Fruit fly (Drosophila melanogaster) whole organism, embryonic: Measurements from ENCODE around the gene Pvf3.

Source experiments
- CG10366 ChIP-seq: fragments of 200-800 bp; sonication (Bioruptor generic); IDR thresholded peaks from 2 replicates; pipeline ENCODE4 v1.3.6; 2022; ENCODE audit warnings: missing biosample characterization, missing genetic modification characterization
- CG10979 ChIP-seq: fragments of 200-800 bp; sonication (Bioruptor generic); optimal IDR thresholded peaks from 2 replicates; lab custom pipeline; 2018; ENCODE audit warnings: missing biosample characterization, mild to moderate bottlenecking, missing genetic modification characterization, moderate library complexity
- CG11456 ChIP-seq: fragments of 200-800 bp; sonication (Bioruptor generic); IDR thresholded peaks from 3 replicates; pipeline ENCODE4 v1.3.6; 2022; ENCODE audit warnings: missing biosample characterization, missing genetic modification characterization
- CG11504 ChIP-seq: fragments of 200-800 bp; sonication (Bioruptor generic); optimal IDR thresholded peaks from 3 replicates; lab custom pipeline; 2019; ENCODE audit warnings: missing biosample characterization, mild to moderate bottlenecking, missing genetic modification characterization, moderate library complexity
- CG12155 ChIP-seq: fragments of 200-800 bp; sonication (Bioruptor generic); optimal IDR thresholded peaks from 3 replicates; lab custom pipeline; 2016; ENCODE audit warnings: missing biosample characterization, missing genetic modification characterization
- CG15073 ChIP-seq: fragments of 200-800 bp; sonication (Bioruptor generic); optimal IDR thresholded peaks from 2 replicates; lab custom pipeline; 2016; ENCODE audit warnings: missing biosample characterization, missing genetic modification characterization
- CG18262 ChIP-seq: fragments of 200-800 bp; optimal IDR thresholded peaks from 3 replicates; lab custom pipeline; 2019; ENCODE audit warnings: missing biosample characterization, mild to moderate bottlenecking, missing genetic modification characterization, moderate library complexity
- CG18476 ChIP-seq: fragments of 200-800 bp; sonication (Bioruptor generic); optimal IDR thresholded peaks from 2 replicates; lab custom pipeline; 2016; ENCODE audit warnings: missing biosample characterization, mild to moderate bottlenecking, missing genetic modification characterization
- CG18599 ChIP-seq: fragments of 200-800 bp; sonication (Bioruptor generic); optimal IDR thresholded peaks from 3 replicates; lab custom pipeline; 2017; ENCODE audit warnings: missing biosample characterization, missing genetic modification characterization, mild to moderate bottlenecking, moderate library complexity, missing genetic modification reagents
- CG2120 ChIP-seq: fragments of 200-800 bp; sonication (Bioruptor generic); optimal IDR thresholded peaks from 3 replicates; lab custom pipeline; 2016; ENCODE audit warnings: missing biosample characterization, missing genetic modification characterization
- CG2678 ChIP-seq: fragments of 200-800 bp; sonication (Bioruptor generic); optimal IDR thresholded peaks from 3 replicates; lab custom pipeline; 2019; ENCODE audit warnings: missing biosample characterization, mild to moderate bottlenecking, missing genetic modification characterization, moderate library complexity
- CG4854 ChIP-seq: fragments of 200-800 bp; sonication (Bioruptor generic); optimal IDR thresholded peaks from 2 replicates; lab custom pipeline; 2016; ENCODE audit warnings: missing biosample characterization, missing genetic modification characterization, inconsistent platforms
- CG7839 ChIP-seq: fragments of 200-800 bp; sonication (Bioruptor generic); optimal IDR thresholded peaks from 3 replicates; lab custom pipeline; 2018; ENCODE audit warnings: missing biosample characterization, mild to moderate bottlenecking, missing genetic modification characterization, moderate library complexity
- CrebB ChIP-seq: fragments of 200-800 bp; sonication (Bioruptor generic); optimal IDR thresholded peaks from 3 replicates; lab custom pipeline; 2018; ENCODE audit warnings: missing biosample characterization, mild to moderate bottlenecking, missing genetic modification characterization
- Dek ChIP-seq: fragments of 200-800 bp; sonication (Bioruptor generic); optimal IDR thresholded peaks from 3 replicates; lab custom pipeline; 2019; ENCODE audit warnings: missing biosample characterization, mild to moderate bottlenecking, missing genetic modification characterization, moderate library complexity
- Doc2 ChIP-seq: fragments of 200-800 bp; sonication (Bioruptor generic); IDR thresholded peaks from 2 replicates; pipeline ENCODE4 v1.3.6; 2022; ENCODE audit warnings: missing biosample characterization, missing genetic modification characterization
- HHEX ChIP-seq: fragments of 200-800 bp; sonication (Bioruptor generic); optimal IDR thresholded peaks from 3 replicates; lab custom pipeline; 2017; ENCODE audit warnings: missing biosample characterization, mild to moderate bottlenecking, missing genetic modification characterization, missing genetic modification reagents
- Hmr ChIP-seq: fragments of 200-800 bp; sonication (Bioruptor generic); optimal IDR thresholded peaks from 3 replicates; lab custom pipeline; 2017; ENCODE audit warnings: mild to moderate bottlenecking, missing biosample characterization, missing genetic modification reagents, missing genetic modification characterization
- Lhr ChIP-seq: fragments of 200-800 bp; sonication (Bioruptor generic); optimal IDR thresholded peaks from 3 replicates; lab custom pipeline; 2017; ENCODE audit warnings: mild to moderate bottlenecking, missing biosample characterization, missing genetic modification reagents, missing genetic modification characterization
- Lim3 ChIP-seq: fragments of 200-800 bp; sonication (Bioruptor generic); IDR thresholded peaks from 2 replicates; pipeline ENCODE4 v1.3.6; 2022; ENCODE audit warnings: missing biosample characterization, missing genetic modification characterization
- Med ChIP-seq: fragments of 200-800 bp; sonication (Bioruptor generic); peaks from one replicate; lab custom pipeline; 2016; ENCODE audit warnings: missing biosample characterization, missing genetic modification characterization, mild to moderate bottlenecking, inconsistent platforms, moderate library complexity
- Mes4 ChIP-seq: fragments of 200-800 bp; sonication (Bioruptor generic); optimal IDR thresholded peaks from 2 replicates; lab custom pipeline; 2016; ENCODE audit warnings: missing biosample characterization, missing genetic modification characterization
- NK7.1 ChIP-seq: fragments of 200-800 bp; sonication (Bioruptor generic); optimal IDR thresholded peaks from 3 replicates; lab custom pipeline; 2016; ENCODE audit warnings: missing biosample characterization, missing genetic modification characterization
- Oli ChIP-seq: fragments of 200-800 bp; sonication (Bioruptor generic); optimal IDR thresholded peaks from 2 replicates; lab custom pipeline; 2018; ENCODE audit warnings: missing biosample characterization, mild to moderate bottlenecking, missing genetic modification characterization, moderate library complexity
- Scr ChIP-seq: fragments of 200-800 bp; sonication (Bioruptor generic); IDR thresholded peaks from 2 replicates; pipeline ENCODE4 v1.3.6; 2022; ENCODE audit warnings: missing biosample characterization, missing genetic modification characterization; ENCODE audit not compliant: partially characterized antibody
- Sry-δ ChIP-seq: fragments of 200-800 bp; sonication (Bioruptor generic); optimal IDR thresholded peaks from 2 replicates; lab custom pipeline; 2016; ENCODE audit warnings: missing biosample characterization, missing genetic modification characterization
- Trl ChIP-seq, 3 experiments: fragments of >200 bp in 2 of 3; fragments of 200-800 bp in 1 of 3; sonication (Bioruptor generic) in 1 of 3; optimal IDR thresholded peaks; 2 replicates in 1 of 3; 3 replicates in 2 of 3; lab custom pipeline; 2016 to 2017; ENCODE audit warnings: missing biosample characterization in 1 of 3, missing genetic modification characterization in 1 of 3
- Xbp1 ChIP-seq: fragments of 200-800 bp; sonication (Bioruptor generic); optimal IDR thresholded peaks from 3 replicates; lab custom pipeline; 2016; ENCODE audit warnings: missing biosample characterization, mild to moderate bottlenecking, missing genetic modification characterization
- bsh ChIP-seq, 2 experiments: fragments of 200-800 bp; sonication (Bioruptor generic); optimal IDR thresholded peaks; 2 replicates each; lab custom pipeline; 2017 to 2018; ENCODE audit warnings: mild to moderate bottlenecking in 2 of 2, missing biosample characterization in 2 of 2, missing genetic modification characterization in 2 of 2, moderate library complexity in 1 of 2
- caup ChIP-seq: fragments of 200-800 bp; sonication (Bioruptor generic); optimal IDR thresholded peaks from 3 replicates; lab custom pipeline; 2017; ENCODE audit warnings: missing biosample characterization, mild to moderate bottlenecking, missing genetic modification characterization, moderate library complexity; ENCODE audit not compliant: severe bottlenecking
- chinmo ChIP-seq: fragments of 200-800 bp; sonication (Bioruptor generic); IDR thresholded peaks from 4 replicates; pipeline ENCODE4 v1.3.6; 2022; ENCODE audit warnings: missing biosample characterization, missing genetic modification characterization; ENCODE audit not compliant: partially characterized antibody
- crc ChIP-seq: fragments of 200-800 bp; sonication (Bioruptor generic); optimal IDR thresholded peaks from 2 replicates; lab custom pipeline; 2016; ENCODE audit warnings: missing biosample characterization, missing genetic modification characterization
- esg ChIP-seq: fragments of 200-800 bp; sonication (Bioruptor generic); conservative IDR thresholded peaks from 2 replicates; pipeline ENCODE4 v1.3.6; 2022; ENCODE audit warnings: missing biosample characterization, missing genetic modification characterization
- fru ChIP-seq: fragments of >200 bp; optimal IDR thresholded peaks from 2 replicates; lab custom pipeline; 2017
- gsb-n ChIP-seq: fragments of 200-800 bp; sonication (Bioruptor generic); optimal IDR thresholded peaks from 3 replicates; lab custom pipeline; 2018; ENCODE audit warnings: missing biosample characterization, mild to moderate bottlenecking, missing genetic modification characterization
- hkb ChIP-seq, 2 experiments: fragments of 200-800 bp in 1 of 2; fragments of >200 bp in 1 of 2; sonication (Bioruptor generic) in 1 of 2; IDR thresholded peaks in 1 of 2; optimal IDR thresholded peaks in 1 of 2; 2 replicates each; pipeline versions ENCODE4 v1.3.6 to Lab custom; 2017 to 2022; ENCODE audit warnings: missing biosample characterization in 1 of 2, missing genetic modification characterization in 1 of 2
- jing ChIP-seq: fragments of 200-800 bp; sonication (Bioruptor generic); optimal IDR thresholded peaks from 2 replicates; lab custom pipeline; 2018; ENCODE audit warnings: missing biosample characterization, mild to moderate bottlenecking, missing genetic modification characterization
- lab ChIP-seq: fragments of 200-800 bp; sonication (Bioruptor generic); optimal IDR thresholded peaks from 3 replicates; lab custom pipeline; 2017; ENCODE audit warnings: missing biosample characterization, missing genetic modification characterization, mild to moderate bottlenecking, moderate library complexity, missing genetic modification reagents
- lilli ChIP-seq: fragments of 200-800 bp; sonication (Bioruptor generic); optimal IDR thresholded peaks from 3 replicates; lab custom pipeline; 2016; ENCODE audit warnings: missing biosample characterization, missing genetic modification characterization
- lmd ChIP-seq: fragments of 200-800 bp; sonication (Bioruptor generic); IDR thresholded peaks from 2 replicates; pipeline ENCODE4 v1.3.6; 2022; ENCODE audit warnings: missing biosample characterization, missing genetic modification characterization
- nmo ChIP-seq: fragments of 200-800 bp; sonication (Bioruptor generic); optimal IDR thresholded peaks from 2 replicates; lab custom pipeline; 2018; ENCODE audit warnings: missing biosample characterization, mild to moderate bottlenecking, missing genetic modification characterization, moderate library complexity
- org-1 ChIP-seq: fragments of 200-800 bp; sonication (Bioruptor generic); optimal IDR thresholded peaks from 2 replicates; lab custom pipeline; 2017; ENCODE audit warnings: missing biosample characterization, missing genetic modification characterization
- pho ChIP-seq: fragments of 200-800 bp; sonication (Bioruptor generic); optimal IDR thresholded peaks from 2 replicates; lab custom pipeline; 2016; ENCODE audit warnings: missing biosample characterization, missing genetic modification characterization
- row ChIP-seq: fragments of 200-800 bp; sonication (Bioruptor generic); IDR thresholded peaks from 3 replicates; pipeline ENCODE4 v1.3.6; 2022; ENCODE audit warnings: missing biosample characterization, missing genetic modification characterization
- tgo ChIP-seq: fragments of 200-800 bp; sonication (Bioruptor generic); IDR thresholded peaks from 3 replicates; pipeline ENCODE4 v1.3.6; 2022; ENCODE audit warnings: missing biosample characterization, missing genetic modification characterization
- trh ChIP-seq: fragments of 200-800 bp; sonication (Bioruptor generic); optimal IDR thresholded peaks from 2 replicates; lab custom pipeline; 2016; ENCODE audit warnings: missing biosample characterization, missing genetic modification characterization
- twi ChIP-seq: fragments of 200-800 bp; optimal IDR thresholded peaks from 2 replicates; lab custom pipeline; 2019; ENCODE audit warnings: missing biosample characterization, mild to moderate bottlenecking, missing genetic modification characterization, moderate library complexity
- zf30C ChIP-seq: fragments of 200-800 bp; sonication (Bioruptor generic); optimal IDR thresholded peaks from 3 replicates; lab custom pipeline; 2018; ENCODE audit warnings: missing biosample characterization, mild to moderate bottlenecking, missing genetic modification characterization

The Pvf3 gene

DNA sequence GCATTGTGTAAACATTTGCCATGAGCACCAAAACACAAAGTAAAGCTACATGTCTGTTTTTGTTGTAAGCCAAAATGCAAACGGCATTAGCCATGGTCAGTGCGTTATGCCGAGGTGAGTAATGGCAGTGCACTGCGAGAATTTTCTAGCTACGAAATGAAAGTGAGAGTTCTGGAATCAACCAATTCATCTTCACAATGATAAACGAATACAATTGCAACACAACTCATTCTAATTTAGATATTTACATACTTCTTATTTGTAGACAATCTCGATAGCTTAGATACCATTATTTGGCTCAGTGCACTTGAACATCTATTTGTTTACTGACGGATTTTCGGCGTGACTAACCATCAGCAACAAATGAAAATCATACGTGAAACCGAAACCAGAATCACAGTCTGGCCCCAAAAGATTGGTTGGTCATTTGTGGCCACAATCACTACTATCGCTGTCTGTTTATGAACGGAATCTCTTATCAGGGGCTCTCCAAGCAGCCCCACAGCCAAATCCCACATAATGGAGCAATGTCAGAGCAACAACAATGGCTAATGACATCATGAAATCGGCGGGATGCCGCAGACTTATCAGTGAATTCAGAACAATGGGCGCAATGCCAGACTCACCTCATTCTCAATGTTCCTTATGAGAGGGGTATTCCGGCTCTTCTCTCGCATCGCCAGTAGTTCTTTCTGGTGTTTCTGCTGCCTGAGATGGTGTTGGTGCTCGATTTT, 2.5 kb downstream of the Pvf3 start (continued):
- TF ChIP-seq CG18476 (GFP tag; lab: Kevin White, UChicago) (peak; percentile 9), bsh (GFP tag; optimal IDR thresholded peaks at IDR 0.05; lab: Kevin White, UChicago) (peak in 1 of 2 experiments; percentile 52), Mes4 (GFP tag; lab: Kevin White, UChicago) (peak; percentile 8), row (GFP tag; lab: Robert Waterston, UW) (peak; percentile 45), nmo (GFP tag; lab: Kevin White, UChicago) (peak; percentile 25), Scr (GFP tag; lab: Robert Waterston, UW) (no peak), jing (GFP tag; lab: Kevin White, UChicago) (no peak), lab (GFP tag; lab: Kevin White, UChicago) (peak; percentile 17), esg (peak; percentile 38; the same call in 1 of the 2 replicates), CG18599 (peak; percentile 23), hkb (optimal IDR thresholded peaks at IDR 0.05; lab: Kevin White, UChicago) (no peak), hkb (GFP tag; IDR thresholded peaks at IDR 0.05; lab: Robert Waterston, UW) (0 out of 2 replicates have a peak, but pooled peaks have one; percentile 43), CG18262 (tag; lab: Kevin White, UChicago) (peak; percentile 31), chinmo (no peak), CG2120 (no peak), lilli (GFP tag; lab: Kevin White, UChicago) (peak; percentile 22), CG10979 (tag; lab: Kevin White, UChicago) (peak; percentile 48), crc (GFP tag; lab: Kevin White, UChicago) (peak; percentile 31), Sry-δ (GFP tag; lab: Kevin White, UChicago) (peak; percentile 6), CG2678 (peak; percentile 43), zf30C (GFP tag; lab: Kevin White, UChicago) (no peak), pho (peak; percentile 1), Xbp1 (GFP tag; lab: Kevin White, UChicago) (peak; percentile 56), CG11504 (tag; lab: Kevin White, UChicago) (peak; percentile 63), Oli (tag; lab: Kevin White, UChicago) (peak; percentile 37), Hmr (GFP tag; lab: Kevin White, UChicago) (peak; percentile 12), CG4854 (GFP tag; lab: Kevin White, UChicago) (no peak), caup (GFP tag; lab: Kevin White, UChicago) (no peak), CG7839 (tag; lab: Kevin White, UChicago) (peak; percentile 50), HHEX (GFP tag; lab: Kevin White, UChicago) (peak; percentile 17), Lim3 (no peak), Doc2 (GFP tag; lab: Robert Waterston, UW) (no peak), CG10366 (GFP tag; lab: Robert Waterston, UW) (peak; percentile 42), org-1 (GFP tag; lab: Kevin White, UChicago) (peak; percentile 11), lmd (GFP tag; lab: Robert Waterston, UW) (peak; percentile 9; the same call in 1 of the 2 replicates), twi (tag; lab: Kevin White, UChicago) (no peak), CG15073 (GFP tag; lab: Kevin White, UChicago) (no peak), Lhr (GFP tag; lab: Kevin White, UChicago) (no peak), Trl (optimal IDR thresholded peaks at IDR 0.05; lab: Kevin White, UChicago) (no peak), Trl (GFP tag; optimal IDR thresholded peaks at IDR 0.05; lab: Kevin White, UChicago) (peak; percentile 31), CG11456 (GFP tag; lab: Robert Waterston, UW) (peak; percentile 54; the same call in 1 of the 3 replicates), NK7.1 (GFP tag; lab: Kevin White, UChicago) (no peak), tgo (GFP tag; lab: Robert Waterston, UW) (peak; percentile 30; the same call in 1 of the 3 replicates), CG12155 (GFP tag; lab: Kevin White, UChicago) (peak; percentile 4), gsb-n (peak; percentile 37), fru (no peak), Med (GFP tag; lab: Kevin White, UChicago) (peak; percentile 84), trh (GFP tag; lab: Kevin White, UChicago) (no peak), Dek (tag; lab: Kevin White, UChicago) (no peak), CrebB (tag; lab: Kevin White, UChicago) (no peak)
